Worm (Caenorhabditis elegans): ENCODE data around the gene rnh-1.0.

DNA sequence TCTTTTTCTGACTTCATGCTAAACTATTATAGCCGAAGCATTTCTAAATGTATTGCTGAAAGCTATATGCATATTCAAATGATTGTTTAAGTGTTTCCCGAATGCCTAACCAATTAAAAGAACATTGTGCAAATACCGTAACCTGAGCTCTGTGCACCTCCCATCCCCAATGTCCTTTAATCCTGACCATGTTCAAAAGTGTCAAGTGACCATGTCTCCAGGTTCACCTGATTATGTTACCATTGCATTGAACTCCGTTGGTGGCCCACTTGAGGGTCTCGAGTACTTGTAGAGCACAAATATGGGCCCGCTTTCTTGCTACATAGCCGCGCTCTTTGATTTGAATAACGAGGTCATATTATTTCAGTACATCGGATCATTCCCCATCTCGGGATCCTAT is 19.8 kb upstream of the rnh-1.0 start:
- no peak for TF ChIP-seq sptf-1 (tag; optimal IDR thresholded peaks at IDR 0.05)
- no peak for TF ChIP-seq cnd-1 (tag; optimal IDR thresholded peaks at IDR 0.05)
- peak; percentile 24 for TF ChIP-seq pha-4 (tag; optimal IDR thresholded peaks at IDR 0.05)
- TF ChIP-seq bed-3 (GFP tag; optimal IDR thresholded peaks at IDR 0.05) = no peak
- TF ChIP-seq M03D4.4 (tag; optimal IDR thresholded peaks at IDR 0.05) = no peak
- TF ChIP-seq unc-62 (GFP tag; optimal IDR thresholded peaks at IDR 0.05) = no peak
- no peak for TF ChIP-seq nhr-76 (tag; optimal IDR thresholded peaks at IDR 0.05)
- no peak for TF ChIP-seq lin-32 (GFP tag; optimal IDR thresholded peaks at IDR 0.05)

Measured in whole organism, mixed stage, embryonic.